Worm (Caenorhabditis elegans) whole organism, L4 larva: Measurements from ENCODE around the gene gtl-1.
"Not testable (repeated sequence)": the region's sequence is repeated elsewhere in the genome, so short reads cannot be mapped to it uniquely, and the experiment has no call there.

Experiments
- F26F4.8 ChIP-seq: fragments of 200-800 bp; sonication (Bioruptor generic); conservative IDR thresholded peaks from 2 replicates; pipeline ENCODE4 v1.3.6; 2022; ENCODE audit warnings: missing genetic modification characterization, missing compliant biosample characterization
- T26A8.4 ChIP-seq: fragments of 200-800 bp; sonication (Bioruptor generic); IDR thresholded peaks from 2 replicates; pipeline ENCODE4 v1.3.6; 2022; ENCODE audit warnings: missing genetic modification characterization, missing compliant biosample characterization
- Y105C5A.15 ChIP-seq: fragments of 200-800 bp; sonication (Bioruptor generic); IDR thresholded peaks from 2 replicates; pipeline ENCODE4 v1.3.6; 2022; ENCODE audit warnings: missing genetic modification characterization, missing compliant biosample characterization
- ZK546.5 ChIP-seq, 2 experiments: sonication (generic microtip); optimal IDR thresholded peaks; 2 replicates each; lab custom pipeline; 2017; ENCODE audit warnings: missing biosample characterization in 2 of 2, missing genetic modification characterization in 2 of 2
- aha-1 ChIP-seq: fragments of 150-350 bp; peaks from one replicate; lab custom pipeline; 2014; ENCODE audit warnings: missing biosample characterization, missing genetic modification characterization
- ama-1 ChIP-seq: fragments of 150-350 bp; optimal IDR thresholded peaks from 2 replicates; lab custom pipeline; 2014; ENCODE audit warnings: inconsistent platforms, mixed read lengths
- ceh-28 ChIP-seq: fragments of 150-350 bp; optimal IDR thresholded peaks from 2 replicates; lab custom pipeline; 2014; ENCODE audit warnings: missing biosample characterization, missing genetic modification reagents, missing genetic modification characterization
- daf-12 ChIP-seq: fragments of 150-350 bp; optimal IDR thresholded peaks from 2 replicates; lab custom pipeline; 2014; ENCODE audit warnings: missing biosample characterization, missing genetic modification reagents, missing genetic modification characterization
- daf-16 ChIP-seq, 3 experiments: sonication (generic microtip); optimal IDR thresholded peaks; 2 replicates each; lab custom pipeline; 2016 to 2017; ENCODE audit warnings: missing genetic modification characterization in 3 of 3, missing genetic modification reagents in 3 of 3, mild to moderate bottlenecking in 2 of 3, missing compliant biosample characterization in 2 of 3, missing biosample characterization in 1 of 3, moderate library complexity in 1 of 3
- daf-19 ChIP-seq: fragments of 200-800 bp; sonication (Bioruptor generic); conservative IDR thresholded peaks from 2 replicates; pipeline ENCODE4 v1.3.6; 2022; ENCODE audit warnings: missing genetic modification characterization, missing compliant biosample characterization
- duxl-1 ChIP-seq: sonication (generic microtip); optimal IDR thresholded peaks from 2 replicates; lab custom pipeline; 2016; ENCODE audit warnings: mild to moderate bottlenecking, missing genetic modification characterization, moderate library complexity, missing compliant biosample characterization; ENCODE audit not compliant: poor library complexity
- dve-1 ChIP-seq: sonication (generic microtip); optimal IDR thresholded peaks from 2 replicates; lab custom pipeline; 2017; ENCODE audit warnings: antibody characterized with exemption, mild to moderate bottlenecking, missing genetic modification characterization, missing compliant biosample characterization; ENCODE audit not compliant: insufficient read depth
- egl-43 ChIP-seq: fragments of 200-800 bp; sonication (Bioruptor generic); IDR thresholded peaks from 2 replicates; pipeline ENCODE4 v1.3.6; 2022; ENCODE audit warnings: missing genetic modification reagents, missing genetic modification characterization, missing compliant biosample characterization
- fkh-10 ChIP-seq: fragments of 150-350 bp; optimal IDR thresholded peaks from 2 replicates; lab custom pipeline; 2014; ENCODE audit warnings: missing biosample characterization, missing genetic modification reagents, missing genetic modification characterization
- hif-1 ChIP-seq, 2 experiments: sonication (generic microtip); optimal IDR thresholded peaks; 2 replicates each; lab custom pipeline; 2016 to 2017; ENCODE audit warnings: missing compliant biosample characterization in 2 of 2, missing genetic modification characterization in 2 of 2, missing genetic modification reagents in 2 of 2, missing genotype in 2 of 2, mild to moderate bottlenecking in 1 of 2
- hlh-11 ChIP-seq: fragments of 200-800 bp; sonication (Bioruptor generic); optimal IDR thresholded peaks from 2 replicates; lab custom pipeline; 2018; ENCODE audit warnings: mild to moderate bottlenecking, missing genetic modification characterization, missing compliant biosample characterization
- jun-1 ChIP-seq: fragments of 150-350 bp; optimal IDR thresholded peaks from 2 replicates; lab custom pipeline; 2014; ENCODE audit warnings: missing biosample characterization, missing genetic modification reagents, missing genetic modification characterization
- madf-5 ChIP-seq, 2 experiments: fragments of 200-800 bp; sonication (Bioruptor generic); IDR thresholded peaks; 2 replicates each; pipeline ENCODE4 v1.3.6; 2022; ENCODE audit warnings: missing compliant biosample characterization in 2 of 2, missing genetic modification characterization in 2 of 2
- mdt-29 ChIP-seq: fragments of 200-800 bp; sonication (Bioruptor generic); IDR thresholded peaks from 2 replicates; pipeline ENCODE4 v1.3.6; 2022; ENCODE audit warnings: missing genetic modification reagents, missing genetic modification characterization, missing compliant biosample characterization
- mep-1 ChIP-seq: fragments of 150-350 bp; sonication (generic microtip); optimal IDR thresholded peaks from 3 replicates; lab custom pipeline; 2014; ENCODE audit warnings: missing biosample characterization, missing genetic modification characterization
- nhr-28 ChIP-seq: fragments of 150-350 bp; optimal IDR thresholded peaks from 2 replicates; lab custom pipeline; 2014; ENCODE audit warnings: missing biosample characterization, missing genetic modification characterization
- pha-4 ChIP-seq, 2 experiments: fragments of 150-350 bp in 1 of 2; fragments of 200-800 bp in 1 of 2; sonication (Bioruptor generic) in 1 of 2; IDR thresholded peaks in 1 of 2; optimal IDR thresholded peaks in 1 of 2; 2 replicates each; pipeline versions ENCODE4 v1.3.6 to Lab custom; 2014 to 2022; ENCODE audit warnings: missing genetic modification characterization in 2 of 2, missing genetic modification reagents in 2 of 2, missing biosample characterization in 1 of 2, missing compliant biosample characterization in 1 of 2
- php-3 ChIP-seq: fragments of 200-800 bp; sonication (Bioruptor generic); IDR thresholded peaks from 2 replicates; pipeline ENCODE4 v1.3.6; 2022; ENCODE audit warnings: missing genetic modification reagents, missing genetic modification characterization, missing compliant biosample characterization
- pqm-1 ChIP-seq: sonication (generic microtip); optimal IDR thresholded peaks from 2 replicates; lab custom pipeline; 2017; ENCODE audit warnings: missing biosample characterization, missing genetic modification characterization
- saeg-2 ChIP-seq: fragments of 200-800 bp; sonication (Bioruptor generic); IDR thresholded peaks from 2 replicates; pipeline ENCODE4 v1.3.6; 2022; ENCODE audit warnings: missing genetic modification reagents, missing genetic modification characterization, missing compliant biosample characterization
- set-16 ChIP-seq: fragments of 200-800 bp; sonication (Bioruptor generic); IDR thresholded peaks from 2 replicates; pipeline ENCODE4 v1.3.6; 2022; ENCODE audit warnings: missing genetic modification reagents, missing genetic modification characterization, missing compliant biosample characterization
- snpc-1.2 ChIP-seq: fragments of 200-800 bp; sonication (Bioruptor generic); IDR thresholded peaks from 2 replicates; pipeline ENCODE4 v1.3.6; 2022; ENCODE audit warnings: missing genetic modification reagents, missing genetic modification characterization, missing compliant biosample characterization
- spr-1 ChIP-seq: sonication (generic microtip); optimal IDR thresholded peaks from 2 replicates; lab custom pipeline; 2016; ENCODE audit warnings: mild to moderate bottlenecking, missing genetic modification characterization, missing compliant biosample characterization
- zag-1 ChIP-seq: fragments of 150-350 bp; optimal IDR thresholded peaks from 2 replicates; lab custom pipeline; 2014; ENCODE audit warnings: missing biosample characterization, missing genetic modification characterization
- zip-2 ChIP-seq: fragments of 150-350 bp; optimal IDR thresholded peaks from 2 replicates; lab custom pipeline; 2014; ENCODE audit warnings: missing biosample characterization, missing genetic modification characterization

gtl-1 gene

DNA sequence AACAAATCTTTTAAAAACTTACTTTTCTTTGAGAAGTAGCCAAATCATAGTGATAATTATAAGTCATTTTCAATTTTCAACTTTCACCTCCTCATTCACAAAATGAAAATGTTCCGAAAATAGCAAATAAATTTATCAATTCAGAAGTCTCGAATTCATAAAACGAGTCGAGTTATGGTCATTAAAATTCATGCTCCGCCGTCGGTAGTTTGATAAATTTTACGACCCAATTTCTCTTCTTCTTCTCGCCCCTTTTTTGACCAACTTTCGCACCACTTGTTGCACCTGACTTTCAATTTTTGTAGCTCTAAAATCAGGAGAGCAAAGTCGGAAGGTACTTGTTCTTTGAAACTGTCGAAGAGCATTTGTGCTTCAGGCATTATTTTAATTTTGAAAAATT is 29.3 kb downstream of the gtl-1 start, which contains the start of gene best-7:
best-7 (minus strand) TSS at position 239 of the 400 bp plus-strand sequence.
- TF ChIP-seq duxl-1 (tag; lab: Kevin White, UChicago), result no peak
- TF ChIP-seq mdt-29, result no peak
- peak; percentile 5 for TF ChIP-seq dve-1 (tag; lab: Kevin White, UChicago)
- peak; percentile 35 for TF ChIP-seq nhr-28 (tag; lab: Kevin White, UChicago)
- peak; percentile 79 for TF ChIP-seq php-3 (GFP tag; lab: Robert Waterston, UW)

DNA sequence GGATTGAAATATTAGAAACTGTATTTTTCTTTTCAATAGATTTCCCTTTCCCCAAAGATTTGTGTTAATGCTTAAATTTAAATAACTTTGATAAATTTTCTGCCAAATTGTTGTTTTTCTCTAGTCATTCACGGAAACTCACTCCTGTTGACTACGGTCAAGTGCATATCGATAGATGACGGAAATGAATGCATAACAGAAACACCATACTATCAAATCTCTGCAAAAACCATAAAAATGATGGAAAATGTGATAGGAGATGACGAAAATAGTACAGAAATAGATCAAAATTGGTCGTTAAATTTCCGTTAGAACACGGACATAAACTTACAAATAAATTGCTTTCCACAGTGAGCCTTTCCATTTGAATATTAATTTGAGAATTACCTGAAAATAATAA is 30.3 kb downstream of the gtl-1 start:
- TF ChIP-seq saeg-2 (GFP tag; lab: Robert Waterston, UW) (no peak), spr-1 (no peak), php-3 (GFP tag; lab: Robert Waterston, UW) (peak; percentile 80; the same call in 1 of the 2 replicates), pqm-1 (tag; lab: Kevin White, UChicago) (no peak), zag-1 (tag; lab: Kevin White, UChicago) (no peak), Y105C5A.15 (GFP tag; lab: Robert Waterston, UW) (no peak), zip-2 (no peak), daf-16 (GFP tag; optimal IDR thresholded peaks at IDR 0.05; lab: Kevin White, UChicago) (no peak), daf-16 (tag; optimal IDR thresholded peaks at IDR 0.05; lab: Kevin White, UChicago) (peak; percentile 56), fkh-10 (no peak), daf-12 (tag; lab: Kevin White, UChicago) (no peak), egl-43 (GFP tag; lab: Robert Waterston, UW) (no peak)

- TF ChIP-seq F26F4.8 (GFP tag; lab: Robert Waterston, UW), result no peak
- peak; percentile 55 for TF ChIP-seq mep-1 (tag; lab: Kevin White, UChicago)
- peak; percentile 15 for TF ChIP-seq aha-1 (tag; lab: Kevin White, UChicago)
- TF ChIP-seq, all 104 proteins: peak for 2
These were observed 32.8 kb downstream of the gtl-1 start for ce11 chrIV:11226545-11226944.

- TF ChIP-seq hlh-11 (peak; percentile 7), T26A8.4 (GFP tag; lab: Robert Waterston, UW) (peak; percentile 61; the same call in 1 of the 2 replicates), pha-4 (GFP tag; IDR thresholded peaks at IDR 0.05; lab: Robert Waterston, UW) (peak; percentile 22; the same call in 1 of the 2 replicates), egl-43 (GFP tag; lab: Robert Waterston, UW) (peak; percentile 66; the same call in 1 of the 2 replicates), snpc-1.2 (peak; percentile 31; the same call in 1 of the 2 replicates), set-16 (peak; percentile 99), madf-5 (GFP tag; IDR thresholded peaks at IDR 0.05; lab: Robert Waterston, UW) (peak in 1 of 2 experiments; percentile 92; a peak in 2 of 4 replicates)
- TF ChIP-seq pha-4 (tag; optimal IDR thresholded peaks at IDR 0.05; lab: Kevin White, UChicago), result not testable (repeated sequence)
These were observed 33.4 kb downstream of the gtl-1 start for ce11 chrIV:11225715-11226475.

DNA sequence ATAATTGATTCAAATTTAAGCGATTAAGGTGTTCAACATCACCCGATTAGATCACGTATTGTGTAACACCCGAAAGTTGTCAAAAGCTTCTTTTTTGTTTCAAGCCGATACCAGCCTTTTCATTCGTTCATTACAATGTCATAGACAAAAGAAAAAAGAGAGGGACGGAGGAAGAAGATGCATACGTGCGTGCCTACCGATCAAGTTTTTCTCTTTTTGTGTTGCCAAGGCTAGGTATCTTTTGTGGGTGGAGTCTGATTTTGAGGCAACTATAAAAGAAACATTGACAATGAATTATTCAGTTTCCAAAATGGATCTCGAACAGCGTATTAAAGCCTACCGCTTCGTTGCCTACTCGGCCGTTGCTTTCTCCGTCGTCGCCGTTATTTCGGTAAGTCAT is 34.1 kb downstream of the gtl-1 start, which contains the start of gene col-125:
col-125 (plus strand) TSS at position 301 of the 400 bp plus-strand sequence.
- TF ChIP-seq ZK546.5 (tag; optimal IDR thresholded peaks at IDR 0.05; lab: Kevin White, UChicago) (no peak), ama-1 (lab: Kevin White, UChicago) (peak; percentile 28), aha-1 (tag; lab: Kevin White, UChicago) (peak; percentile 23), ceh-28 (tag; lab: Kevin White, UChicago) (no peak), hif-1 (tag; optimal IDR thresholded peaks at IDR 0.05; lab: Kevin White, UChicago) (no peak), daf-19 (GFP tag; lab: Robert Waterston, UW) (no peak), jun-1 (tag; lab: Kevin White, UChicago) (no peak)
- TF ChIP-seq, all 104 proteins: peak for 2
